Worm (Caenorhabditis elegans) whole organism, L2 larva: ENCODE data around the gene nhr-196.

Source experiments
- C34F6.9 ChIP-seq: fragments of 150-350 bp; optimal IDR thresholded peaks from 2 replicates; lab custom pipeline; 2014; ENCODE audit warnings: missing biosample characterization, missing genetic modification characterization
- F13H6.1 ChIP-seq: sonication (generic microtip); optimal IDR thresholded peaks from 2 replicates; lab custom pipeline; 2016; ENCODE audit warnings: missing genetic modification characterization, missing compliant biosample characterization
- R02D3.7 ChIP-seq: fragments of 150-350 bp; optimal IDR thresholded peaks from 2 replicates; lab custom pipeline; 2014; ENCODE audit warnings: missing biosample characterization, missing genetic modification characterization
- ZK546.5 ChIP-seq: sonication (generic microtip); optimal IDR thresholded peaks from 2 replicates; lab custom pipeline; 2017; ENCODE audit warnings: missing biosample characterization, missing genetic modification characterization
- alr-1 ChIP-seq: fragments of 150-350 bp; optimal IDR thresholded peaks from 2 replicates; lab custom pipeline; 2014; ENCODE audit warnings: missing biosample characterization, missing genetic modification characterization
- aly-2 ChIP-seq: fragments of 150-350 bp; optimal IDR thresholded peaks from 2 replicates; lab custom pipeline; 2014; ENCODE audit warnings: missing biosample characterization, missing genetic modification characterization
- ama-1 ChIP-seq: fragments of 150-350 bp; optimal IDR thresholded peaks from 2 replicates; lab custom pipeline; 2018; ENCODE audit warnings: inconsistent platforms
- ceh-16 ChIP-seq: fragments of 150-350 bp; optimal IDR thresholded peaks from 2 replicates; lab custom pipeline; 2014; ENCODE audit warnings: missing biosample characterization, missing genetic modification characterization
- ceh-82 ChIP-seq: fragments of 150-350 bp; optimal IDR thresholded peaks from 2 replicates; lab custom pipeline; 2014; ENCODE audit warnings: missing biosample characterization, missing genetic modification characterization
- crh-2 ChIP-seq: sonication (generic microtip); optimal IDR thresholded peaks from 2 replicates; lab custom pipeline; 2017; ENCODE audit warnings: missing biosample characterization, missing genetic modification characterization
- dmd-4 ChIP-seq: sonication (generic microtip); optimal IDR thresholded peaks from 2 replicates; lab custom pipeline; 2017; ENCODE audit warnings: missing biosample characterization, missing genetic modification characterization
- egl-27 ChIP-seq: sonication (generic microtip); optimal IDR thresholded peaks from 3 replicates; lab custom pipeline; 2017; ENCODE audit warnings: missing biosample characterization, missing genetic modification reagents, missing genetic modification characterization
- elt-3 ChIP-seq: sonication (generic microtip); optimal IDR thresholded peaks from 2 replicates; lab custom pipeline; 2017; ENCODE audit warnings: missing biosample characterization, missing genetic modification characterization
- fos-1 ChIP-seq: fragments of 150-350 bp; optimal IDR thresholded peaks from 2 replicates; lab custom pipeline; 2014; ENCODE audit warnings: missing biosample characterization, missing genetic modification characterization
- gmeb-1 ChIP-seq: fragments of 150-350 bp; optimal IDR thresholded peaks from 2 replicates; lab custom pipeline; 2014; ENCODE audit warnings: missing biosample characterization, missing genetic modification characterization
- lin-11 ChIP-seq: fragments of 150-350 bp; sonication (generic microtip); optimal IDR thresholded peaks from 2 replicates; lab custom pipeline; 2014; ENCODE audit warnings: missing biosample characterization, missing genetic modification characterization, inconsistent platforms, mixed read lengths
- lin-13 ChIP-seq: fragments of 150-350 bp; optimal IDR thresholded peaks from 2 replicates; lab custom pipeline; 2014; ENCODE audit warnings: missing biosample characterization, missing genetic modification reagents, missing genetic modification characterization
- lsy-2 ChIP-seq, 2 experiments: fragments of 150-350 bp in 1 of 2; sonication (generic microtip) in 1 of 2; optimal IDR thresholded peaks; 2 replicates each; lab custom pipeline; 2014 to 2017; ENCODE audit warnings: missing biosample characterization in 2 of 2, missing genetic modification characterization in 2 of 2
- mbf-1 ChIP-seq: sonication (generic microtip); optimal IDR thresholded peaks from 2 replicates; lab custom pipeline; 2017; ENCODE audit warnings: missing biosample characterization, missing genetic modification characterization
- nhr-11 ChIP-seq: fragments of 150-350 bp; optimal IDR thresholded peaks from 2 replicates; lab custom pipeline; 2014; ENCODE audit warnings: missing biosample characterization, missing genetic modification characterization
- nhr-12 ChIP-seq: fragments of 150-350 bp; optimal IDR thresholded peaks from 2 replicates; lab custom pipeline; 2014; ENCODE audit warnings: missing biosample characterization, missing genetic modification characterization
- nhr-21 ChIP-seq: fragments of 150-350 bp; optimal IDR thresholded peaks from 2 replicates; lab custom pipeline; 2014; ENCODE audit warnings: missing biosample characterization, missing genetic modification characterization
- nhr-23 ChIP-seq: fragments of 150-350 bp; optimal IDR thresholded peaks from 2 replicates; lab custom pipeline; 2014; ENCODE audit warnings: missing biosample characterization, missing genetic modification reagents, missing genetic modification characterization
- nhr-237 ChIP-seq: fragments of 150-350 bp; optimal IDR thresholded peaks from 2 replicates; lab custom pipeline; 2014; ENCODE audit warnings: missing biosample characterization, missing genetic modification characterization
- nhr-25 ChIP-seq: fragments of 150-350 bp; sonication (generic microtip); optimal IDR thresholded peaks from 3 replicates; lab custom pipeline; 2014; ENCODE audit warnings: missing biosample characterization, missing genetic modification characterization
- nhr-6 ChIP-seq: fragments of 150-350 bp; optimal IDR thresholded peaks from 2 replicates; lab custom pipeline; 2014; ENCODE audit warnings: missing biosample characterization, missing genetic modification characterization
- nhr-77 ChIP-seq: fragments of 150-350 bp; optimal IDR thresholded peaks from 2 replicates; lab custom pipeline; 2014; ENCODE audit warnings: missing biosample characterization, missing genetic modification characterization
- sem-4 ChIP-seq: fragments of 150-350 bp; optimal IDR thresholded peaks from 2 replicates; lab custom pipeline; 2014; ENCODE audit warnings: missing biosample characterization, missing genetic modification reagents, missing genetic modification characterization
- skn-1 ChIP-seq: sonication (generic microtip); optimal IDR thresholded peaks from 2 replicates; lab custom pipeline; 2017; ENCODE audit warnings: missing biosample characterization, missing genetic modification characterization
- sma-3 ChIP-seq: sonication (generic microtip); optimal IDR thresholded peaks from 2 replicates; lab custom pipeline; 2016; ENCODE audit warnings: missing genetic modification reagents, missing genetic modification characterization, missing compliant biosample characterization
- sma-9 ChIP-seq, 2 experiments: fragments of 150-350 bp in 1 of 2; sonication (generic microtip) in 1 of 2; optimal IDR thresholded peaks; 2 replicates each; lab custom pipeline; 2014 to 2016; ENCODE audit warnings: missing genetic modification characterization in 2 of 2, mild to moderate bottlenecking in 1 of 2, missing biosample characterization in 1 of 2, missing compliant biosample characterization in 1 of 2, missing genetic modification reagents in 1 of 2, moderate library complexity in 1 of 2
- snpc-4 ChIP-seq: fragments of 150-350 bp; optimal IDR thresholded peaks from 2 replicates; lab custom pipeline; 2014; ENCODE audit warnings: missing biosample characterization, missing genetic modification characterization
- unc-39 ChIP-seq: fragments of 150-350 bp; optimal IDR thresholded peaks from 2 replicates; lab custom pipeline; 2014; ENCODE audit warnings: missing biosample characterization, missing genetic modification characterization
- unc-55 ChIP-seq: fragments of 150-350 bp; sonication (generic microtip); optimal IDR thresholded peaks from 3 replicates; lab custom pipeline; 2014; ENCODE audit warnings: missing biosample characterization, missing genetic modification reagents, missing genetic modification characterization
- unc-62 ChIP-seq: fragments of 150-350 bp; optimal IDR thresholded peaks from 2 replicates; lab custom pipeline; 2014; ENCODE audit warnings: missing biosample characterization, missing genetic modification reagents, missing genetic modification characterization
- zag-1 ChIP-seq: fragments of 150-350 bp; optimal IDR thresholded peaks from 2 replicates; lab custom pipeline; 2014; ENCODE audit warnings: missing biosample characterization, missing genetic modification characterization
- ztf-11 ChIP-seq: sonication (generic microtip); optimal IDR thresholded peaks from 2 replicates; lab custom pipeline; 2017; ENCODE audit warnings: missing biosample characterization, missing genetic modification characterization
- ztf-4 ChIP-seq: fragments of 150-350 bp; optimal IDR thresholded peaks from 2 replicates; lab custom pipeline; 2014; ENCODE audit warnings: missing biosample characterization, missing genetic modification characterization

The nhr-196 gene

ce11 chrV:15711898-15712297 is 26.4 kb downstream of the nhr-196 start, which contains the start of gene str-101:
Gene str-101, minus strand, starts transcription at chrV:15711998.
- no peak for TF ChIP-seq elt-3 (tag; lab: Kevin White, UChicago)
- no peak for TF ChIP-seq nhr-25 (tag; lab: Kevin White, UChicago)
- no peak for TF ChIP-seq nhr-23 (tag; lab: Kevin White, UChicago)
- no peak for TF ChIP-seq zag-1 (tag; lab: Kevin White, UChicago)
- no peak for TF ChIP-seq egl-27 (tag; lab: Kevin White, UChicago)
- TF ChIP-seq nhr-77 (tag; lab: Kevin White, UChicago) = no peak
- no peak for TF ChIP-seq lin-11 (tag; lab: Kevin White, UChicago)
- no peak for TF ChIP-seq aly-2 (tag; lab: Kevin White, UChicago)

ce11 chrV:15712385-15712784 is 26.9 kb downstream of the nhr-196 start:
- TF ChIP-seq ztf-4 (tag; lab: Kevin White, UChicago) (no peak), lin-11 (tag; lab: Kevin White, UChicago) (no peak), aly-2 (tag; lab: Kevin White, UChicago) (no peak), sem-4 (no peak), alr-1 (no peak), dmd-4 (tag; lab: Kevin White, UChicago) (no peak), nhr-6 (tag; lab: Kevin White, UChicago) (no peak), R02D3.7 (no peak), lin-13 (GFP tag; lab: Kevin White, UChicago) (no peak), crh-2 (tag; lab: Kevin White, UChicago) (no peak), ama-1 (lab: Kevin White, UChicago) (no peak), ZK546.5 (no peak)

ce11 chrV:15715636-15716035 is 30.1 kb downstream of the nhr-196 start:
- TF ChIP-seq sem-4 (no peak), unc-62 (GFP tag; lab: Kevin White, UChicago) (no peak), ceh-16 (no peak), C34F6.9 (tag; lab: Kevin White, UChicago) (no peak), skn-1 (tag; lab: Kevin White, UChicago) (no peak), nhr-25 (tag; lab: Kevin White, UChicago) (no peak), zag-1 (tag; lab: Kevin White, UChicago) (no peak)

ce11 chrV:15716679-15717078 is 31.2 kb downstream of the nhr-196 start, which contains the start of gene Y6E2A.4:
Gene Y6E2A.4, minus strand, starts transcription at chrV:15716779.
- no peak for TF ChIP-seq sma-9 (GFP tag; optimal IDR thresholded peaks at IDR 0.05; lab: Kevin White, UChicago)
- TF ChIP-seq sma-9 (tag; optimal IDR thresholded peaks at IDR 0.05; lab: Kevin White, UChicago) = no peak
- no peak for TF ChIP-seq C34F6.9 (tag; lab: Kevin White, UChicago)
- no peak for TF ChIP-seq ztf-11 (tag; lab: Kevin White, UChicago)
- TF ChIP-seq sma-3 = no peak
- TF ChIP-seq ztf-4 (tag; lab: Kevin White, UChicago) = no peak
- no peak for TF ChIP-seq gmeb-1 (tag; lab: Kevin White, UChicago)

- no peak for TF ChIP-seq ceh-82
- no peak for TF ChIP-seq lsy-2 (tag; optimal IDR thresholded peaks at IDR 0.05; lab: Kevin White, UChicago)
- no peak for TF ChIP-seq C34F6.9 (tag; lab: Kevin White, UChicago)
- TF ChIP-seq mbf-1 (tag; lab: Kevin White, UChicago) = no peak
- TF ChIP-seq nhr-11 = no peak
- no peak for TF ChIP-seq aly-2 (tag; lab: Kevin White, UChicago)
- TF ChIP-seq unc-39 (tag; lab: Kevin White, UChicago) = no peak
- no peak for TF ChIP-seq elt-3 (tag; lab: Kevin White, UChicago)
- no peak for TF ChIP-seq lin-13 (GFP tag; lab: Kevin White, UChicago)
- TF ChIP-seq snpc-4 = no peak
- TF ChIP-seq skn-1 (tag; lab: Kevin White, UChicago) = no peak
- TF ChIP-seq unc-55 (GFP tag; lab: Kevin White, UChicago) = no peak
Observed at ce11 chrV:15718562-15718961, 33.0 kb downstream of the nhr-196 start, which contains the start of gene Y6E2A.5. Gene Y6E2A.5, minus strand, starts transcription at chrV:15718662.

ce11 chrV:15719570-15719969 is 34.1 kb downstream of the nhr-196 start, which contains the start of gene Y6E2A.7:
Gene Y6E2A.7, plus strand, starts transcription at chrV:15719870.
- TF ChIP-seq lsy-2 (tag; optimal IDR thresholded peaks at IDR 0.05; lab: Kevin White, UChicago) = no peak
- no peak for TF ChIP-seq gmeb-1 (tag; lab: Kevin White, UChicago)
- no peak for TF ChIP-seq mbf-1 (tag; lab: Kevin White, UChicago)
- no peak for TF ChIP-seq nhr-237 (tag; lab: Kevin White, UChicago)
- no peak for TF ChIP-seq nhr-11
- no peak for TF ChIP-seq nhr-12 (tag; lab: Kevin White, UChicago)
- no peak for TF ChIP-seq lin-11 (tag; lab: Kevin White, UChicago)
- TF ChIP-seq elt-3 (tag; lab: Kevin White, UChicago) = no peak
- TF ChIP-seq C34F6.9 (tag; lab: Kevin White, UChicago) = no peak
- no peak for TF ChIP-seq nhr-21
- TF ChIP-seq sma-3 = no peak
- no peak for TF ChIP-seq F13H6.1 (tag; lab: Kevin White, UChicago)
- no peak for TF ChIP-seq sma-9 (GFP tag; optimal IDR thresholded peaks at IDR 0.05; lab: Kevin White, UChicago)
- TF ChIP-seq sma-9 (tag; optimal IDR thresholded peaks at IDR 0.05; lab: Kevin White, UChicago) = no peak
- no peak for TF ChIP-seq crh-2 (tag; lab: Kevin White, UChicago)
- no peak for TF ChIP-seq ztf-4 (tag; lab: Kevin White, UChicago)
- TF ChIP-seq ama-1 (lab: Kevin White, UChicago) = no peak
- no peak for TF ChIP-seq fos-1 (tag; lab: Kevin White, UChicago)
- TF ChIP-seq aly-2 (tag; lab: Kevin White, UChicago) = no peak
- TF ChIP-seq, all 48 proteins: peak for 0
